Worm (Caenorhabditis elegans) whole organism, early embryonic: ENCODE results near the gene srd-29.

Experiments used
- B0310.2 ChIP-seq: sonication (generic microtip); optimal IDR thresholded peaks from 2 replicates; lab custom pipeline; 2016; ENCODE audit warnings: mild to moderate bottlenecking, missing genetic modification characterization, missing compliant biosample characterization
- F13C5.2 ChIP-seq: sonication (generic microtip); optimal IDR thresholded peaks from 2 replicates; lab custom pipeline; 2017; ENCODE audit warnings: mild to moderate bottlenecking, missing genetic modification characterization, inconsistent platforms, missing compliant biosample characterization
- ama-1 ChIP-seq: fragments of 150-350 bp; optimal IDR thresholded peaks from 2 replicates; lab custom pipeline; 2014
- ceh-13 ChIP-seq: fragments of 200-800 bp; sonication (Bioruptor generic); optimal IDR thresholded peaks from 2 replicates; lab custom pipeline; 2018; ENCODE audit warnings: mild to moderate bottlenecking, missing genetic modification characterization, missing compliant biosample characterization
- ceh-36 ChIP-seq: sonication (generic microtip); optimal IDR thresholded peaks from 2 replicates; lab custom pipeline; 2016; ENCODE audit warnings: missing genetic modification characterization, inconsistent platforms, missing compliant biosample characterization
- flt-1 ChIP-seq: fragments of 200-800 bp; sonication (Bioruptor generic); IDR thresholded peaks from 2 replicates; pipeline ENCODE4 v1.3.6; 2022; ENCODE audit warnings: missing genetic modification characterization, missing compliant biosample characterization
- tbx-11 ChIP-seq: fragments of 200-800 bp; sonication (Bioruptor generic); IDR thresholded peaks from 2 replicates; pipeline ENCODE4 v1.3.6; 2022; ENCODE audit warnings: missing genetic modification characterization, missing compliant biosample characterization
- tbx-37 ChIP-seq: fragments of 200-800 bp; sonication (Bioruptor generic); conservative IDR thresholded peaks from 2 replicates; pipeline ENCODE4 v1.3.6; 2022; ENCODE audit warnings: missing genetic modification reagents, missing genetic modification characterization, missing compliant biosample characterization

ce11 chrV:7639356-7639755 is 3.8 kb downstream of the srd-29 start:
- no peak for TF ChIP-seq ama-1 (lab: Kevin White, UChicago)
- no peak for TF ChIP-seq tbx-11 (GFP tag; lab: Robert Waterston, UW)
- no peak for TF ChIP-seq B0310.2 (tag; lab: Kevin White, UChicago)
- TF ChIP-seq ceh-13 (GFP tag; lab: Kevin White, UChicago) = no peak
- TF ChIP-seq ceh-36 (tag; lab: Kevin White, UChicago) = no peak
- TF ChIP-seq F13C5.2 (tag; lab: Kevin White, UChicago) = no peak
- TF ChIP-seq tbx-37 (GFP tag; lab: Robert Waterston, UW) = no peak
- no peak for TF ChIP-seq flt-1
